Fruit fly (Drosophila melanogaster) whole organism, prepupa: Measurements from ENCODE around the gene lark.

Experiments used
- Blimp-1 ChIP-seq: fragments of 200-800 bp; sonication (Bioruptor generic); optimal IDR thresholded peaks from 3 replicates; lab custom pipeline; 2017; ENCODE audit warnings: missing biosample characterization, missing genetic modification characterization, mild to moderate bottlenecking, moderate library complexity, missing genetic modification reagents
- CG10631 ChIP-seq: fragments of 200-800 bp; sonication (Bioruptor generic); optimal IDR thresholded peaks from 2 replicates; lab custom pipeline; 2016; ENCODE audit warnings: missing biosample characterization, missing genetic modification characterization
- CG11902 ChIP-seq: fragments of 200-800 bp; sonication (Bioruptor generic); optimal IDR thresholded peaks from 3 replicates; lab custom pipeline; 2016; ENCODE audit warnings: missing biosample characterization, missing genetic modification characterization
- CG6792 ChIP-seq: fragments of 200-800 bp; sonication (Bioruptor generic); optimal IDR thresholded peaks from 3 replicates; lab custom pipeline; 2016; ENCODE audit warnings: missing biosample characterization, missing genetic modification characterization
- CG8632 ChIP-seq: fragments of 200-800 bp; sonication (Bioruptor generic); optimal IDR thresholded peaks from 3 replicates; lab custom pipeline; 2016; ENCODE audit warnings: missing biosample characterization, missing genetic modification characterization
- CG9139 ChIP-seq: fragments of 200-800 bp; sonication (Bioruptor generic); optimal IDR thresholded peaks from 3 replicates; lab custom pipeline; 2017; ENCODE audit warnings: missing biosample characterization, mild to moderate bottlenecking, missing genetic modification characterization
- Eip75B ChIP-seq: fragments of 200-800 bp; sonication (Bioruptor generic); optimal IDR thresholded peaks from 3 replicates; lab custom pipeline; 2016; ENCODE audit warnings: missing biosample characterization, missing genetic modification characterization
- Eip78C ChIP-seq: fragments of 200-800 bp; sonication (Bioruptor generic); peaks from one replicate; lab custom pipeline; 2016; ENCODE audit warnings: missing biosample characterization, missing genetic modification characterization
- OdsH ChIP-seq: fragments of 200-800 bp; sonication (Bioruptor generic); optimal IDR thresholded peaks from 3 replicates; lab custom pipeline; 2016; ENCODE audit warnings: missing biosample characterization, missing genetic modification characterization
- Sox102F ChIP-seq: fragments of 200-800 bp; sonication (Bioruptor generic); optimal IDR thresholded peaks from 2 replicates; lab custom pipeline; 2016; ENCODE audit warnings: missing biosample characterization, mild to moderate bottlenecking, missing genetic modification characterization
- Sox14 ChIP-seq: fragments of 200-800 bp; sonication (Bioruptor generic); optimal IDR thresholded peaks from 3 replicates; lab custom pipeline; 2016; ENCODE audit warnings: missing biosample characterization, missing genetic modification characterization
- lz ChIP-seq: fragments of 200-800 bp; sonication (Bioruptor generic); optimal IDR thresholded peaks from 3 replicates; lab custom pipeline; 2016; ENCODE audit warnings: missing biosample characterization, missing genetic modification characterization

dm6 chr3L:7364717-7365278 lies 25.7 kb downstream of the lark start:
- no peak for TF ChIP-seq lz (GFP tag; lab: Kevin White, UChicago)
- TF ChIP-seq Eip75B, result no peak
- TF ChIP-seq Sox102F (GFP tag; lab: Kevin White, UChicago), result no peak
- no peak for TF ChIP-seq CG11902
- no peak for TF ChIP-seq Blimp-1
- TF ChIP-seq CG9139 (GFP tag; lab: Kevin White, UChicago), result no peak
- TF ChIP-seq CG6792 (GFP tag; lab: Kevin White, UChicago), result no peak
- TF ChIP-seq CG8632 (GFP tag; lab: Kevin White, UChicago), result no peak
- TF ChIP-seq OdsH (GFP tag; lab: Kevin White, UChicago), result no peak
- TF ChIP-seq Sox14 (GFP tag; lab: Kevin White, UChicago), result no peak
- TF ChIP-seq Eip78C, result no peak
- TF ChIP-seq CG10631 (GFP tag; lab: Kevin White, UChicago), result no peak
